Fruit fly (Drosophila melanogaster): ENCODE results near the gene CG4914.

The CG4914 gene

dm6 chr3L:14657485-14658054 lies 20.4 kb downstream of the CG4914 start:
- TF ChIP-seq fkh (GFP tag; optimal IDR thresholded peaks at IDR 0.05) (peak; percentile 69), lz (GFP tag; optimal IDR thresholded peaks at IDR 0.05) (no peak)

DNA sequence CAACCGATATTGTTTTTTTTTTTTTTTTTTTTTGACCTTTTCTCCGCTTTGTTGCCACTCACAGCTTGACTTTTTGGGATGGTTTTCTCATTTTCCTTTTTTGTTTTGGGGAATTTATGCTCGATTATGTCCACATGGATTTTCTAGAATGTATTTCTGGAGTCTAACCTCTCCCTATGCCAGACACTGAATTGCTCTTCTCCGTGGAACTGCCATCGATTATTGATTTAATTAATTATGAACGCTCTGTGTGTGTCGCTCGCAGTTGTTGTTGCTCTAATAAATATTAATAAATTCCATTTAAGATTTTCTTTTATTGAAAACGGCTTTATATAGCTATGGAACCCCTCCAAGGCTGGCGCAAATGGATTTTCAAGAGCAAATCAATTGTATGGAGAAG lies 22.3 kb downstream of the CG4914 start:
- TF ChIP-seq CG31627 (GFP tag; optimal IDR thresholded peaks at IDR 0.05) (no peak), CG9139 (GFP tag; optimal IDR thresholded peaks at IDR 0.05) (no peak), CG6276 (GFP tag; optimal IDR thresholded peaks at IDR 0.05) (no peak), CG16779 (tag; optimal IDR thresholded peaks at IDR 0.05) (no peak), lz (GFP tag; optimal IDR thresholded peaks at IDR 0.05) (no peak), spab (GFP tag; optimal IDR thresholded peaks at IDR 0.05) (no peak), svp (GFP tag) (no peak), Ets96B (tag; optimal IDR thresholded peaks at IDR 0.05) (no peak), CG7368 (GFP tag; optimal IDR thresholded peaks at IDR 0.05) (no peak), Hr39 (GFP tag; optimal IDR thresholded peaks at IDR 0.05) (no peak), Hr38 (GFP tag; optimal IDR thresholded peaks at IDR 0.05) (no peak), Blimp-1 (GFP tag; optimal IDR thresholded peaks at IDR 0.05) (no peak), fd59A (GFP tag; optimal IDR thresholded peaks at IDR 0.05) (no peak), Sox102F (GFP tag; optimal IDR thresholded peaks at IDR 0.05) (no peak), Eip78C (GFP tag) (no peak), pdm3 (GFP tag; optimal IDR thresholded peaks at IDR 0.05) (no peak), CG6792 (GFP tag; optimal IDR thresholded peaks at IDR 0.05) (no peak), acj6 (GFP tag; optimal IDR thresholded peaks at IDR 0.05) (no peak), Sox14 (GFP tag; optimal IDR thresholded peaks at IDR 0.05) (no peak), CG6808 (GFP tag; optimal IDR thresholded peaks at IDR 0.05) (no peak)

DNA sequence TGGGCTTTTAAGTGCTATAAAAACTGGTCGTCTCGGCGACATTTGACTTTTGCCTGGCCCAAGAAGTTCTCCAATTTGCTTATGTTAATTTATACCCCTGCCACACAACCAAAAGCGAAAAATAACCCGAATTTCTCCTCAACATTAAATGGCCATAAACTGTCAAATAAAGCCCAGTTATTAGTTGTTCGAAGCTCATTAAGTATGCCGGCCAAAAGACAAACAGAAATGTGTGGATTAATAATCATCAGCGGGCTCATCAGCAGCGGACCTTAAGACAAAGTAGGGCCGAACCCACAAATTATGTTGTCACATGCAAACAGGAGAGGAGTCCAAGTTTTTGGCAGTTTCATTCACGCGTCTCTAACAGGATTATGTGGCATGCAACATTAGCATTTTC lies 22.8 kb downstream of the CG4914 start:
- TF ChIP-seq Sox14 (GFP tag; optimal IDR thresholded peaks at IDR 0.05) (no peak), CG32006 (GFP tag; optimal IDR thresholded peaks at IDR 0.05) (no peak), CG11762 (GFP tag; optimal IDR thresholded peaks at IDR 0.05; ENCODE audit: insufficient read depth) (no peak), Hr39 (GFP tag; optimal IDR thresholded peaks at IDR 0.05) (no peak), cyc (GFP tag; optimal IDR thresholded peaks at IDR 0.05) (no peak), CG6854 (GFP tag; optimal IDR thresholded peaks at IDR 0.05) (no peak), acj6 (GFP tag; optimal IDR thresholded peaks at IDR 0.05) (no peak)

DNA sequence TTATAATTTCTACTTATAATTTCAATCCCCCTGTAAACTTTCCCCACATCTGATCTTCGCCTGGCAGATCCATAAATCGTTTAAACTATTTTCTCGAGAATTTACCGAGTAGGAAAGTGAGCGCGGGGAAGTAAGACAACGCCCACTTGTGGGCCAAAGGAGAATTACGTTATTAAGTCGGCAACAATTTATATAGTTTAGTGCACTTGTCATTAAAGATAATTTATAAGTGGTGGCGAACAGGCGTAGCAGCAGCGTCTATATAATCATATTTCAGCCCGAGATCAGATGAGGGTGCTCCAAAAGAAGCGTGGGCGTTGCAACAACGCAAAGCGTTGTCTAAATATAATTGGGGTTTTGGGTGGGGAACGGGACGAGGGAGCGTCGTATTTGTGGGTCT lies 23.2 kb downstream of the CG4914 start:
- TF ChIP-seq Smox (GFP tag; optimal IDR thresholded peaks at IDR 0.05) = no peak
- no peak for TF ChIP-seq lz (GFP tag; optimal IDR thresholded peaks at IDR 0.05)
- TF ChIP-seq Ets21C (GFP tag; optimal IDR thresholded peaks at IDR 0.05) = no peak
- TF ChIP-seq Eip78C (GFP tag) = peak; percentile 7
- no peak for TF ChIP-seq CG6854 (GFP tag; optimal IDR thresholded peaks at IDR 0.05)

- TF ChIP-seq CG6854 (GFP tag; optimal IDR thresholded peaks at IDR 0.05) (peak; percentile 74), Blimp-1 (GFP tag; optimal IDR thresholded peaks at IDR 0.05) (peak; percentile 9), CG32006 (GFP tag; optimal IDR thresholded peaks at IDR 0.05) (peak; percentile 90), ss (GFP tag; optimal IDR thresholded peaks at IDR 0.05) (peak; percentile 90 to 92), Eip93F (GFP tag; optimal IDR thresholded peaks at IDR 0.05) (peak; percentile 7), dsx (GFP tag; optimal IDR thresholded peaks at IDR 0.05; ENCODE audit: poor library complexity, severe bottlenecking) (peak; percentile 96), topi (GFP tag; optimal IDR thresholded peaks at IDR 0.05) (peak; percentile 85), CG8119 (GFP tag; IDR thresholded peaks at IDR 0.05) (peak; percentile 93), fd59A (GFP tag; optimal IDR thresholded peaks at IDR 0.05) (peak; percentile 94), pdm3 (GFP tag; optimal IDR thresholded peaks at IDR 0.05) (peak; percentile 91), Ets21C (GFP tag; optimal IDR thresholded peaks at IDR 0.05) (peak; percentile 63), lz (GFP tag; optimal IDR thresholded peaks at IDR 0.05) (peak; percentile 82), CG11294 (GFP tag; IDR thresholded peaks at IDR 0.05) (peak; percentile 54), Gug (GFP tag; IDR thresholded peaks at IDR 0.05) (peak; percentile 89), OdsH (GFP tag; optimal IDR thresholded peaks at IDR 0.05) (peak; percentile 91), net (GFP tag; optimal IDR thresholded peaks at IDR 0.05) (peak; percentile 90), Smox (GFP tag; optimal IDR thresholded peaks at IDR 0.05) (peak; percentile 80), CG7368 (GFP tag; optimal IDR thresholded peaks at IDR 0.05) (peak; percentile 77), Eip78C (GFP tag) (peak; percentile 98), Hr4 (GFP tag; optimal IDR thresholded peaks at IDR 0.05) (peak; percentile 81), cyc (GFP tag; optimal IDR thresholded peaks at IDR 0.05) (peak; percentile 82), esn (GFP tag; optimal IDR thresholded peaks at IDR 0.05) (peak; percentile 87), Sox14 (GFP tag; optimal IDR thresholded peaks at IDR 0.05) (peak; percentile 95), vri (GFP tag; optimal IDR thresholded peaks at IDR 0.05) (peak; percentile 73), CG6792 (GFP tag; optimal IDR thresholded peaks at IDR 0.05) (peak; percentile 87), fd85E (GFP tag; optimal IDR thresholded peaks at IDR 0.05) (peak; percentile 41), Sox15 (GFP tag; optimal IDR thresholded peaks at IDR 0.05) (peak; percentile 52)
These were observed 25.4 kb downstream of the CG4914 start for dm6 chr3L:14652554-14652953.
